Worm (Caenorhabditis elegans) whole organism, L4 larva: ENCODE measurements around the gene sel-8.

Experiments
- ceh-28 ChIP-seq: fragments of 150-350 bp; optimal IDR thresholded peaks from 2 replicates; lab custom pipeline; 2014; ENCODE audit warnings: missing biosample characterization, missing genetic modification reagents, missing genetic modification characterization
- ces-1 ChIP-seq: fragments of 150-350 bp; sonication (generic microtip); optimal IDR thresholded peaks from 4 replicates; lab custom pipeline; 2014; ENCODE audit warnings: missing biosample characterization, missing genetic modification reagents, missing genetic modification characterization
- fos-1 ChIP-seq: fragments of 150-350 bp; optimal IDR thresholded peaks from 2 replicates; lab custom pipeline; 2014; ENCODE audit warnings: missing biosample characterization, missing genetic modification characterization
- gei-8 ChIP-seq: fragments of 200-800 bp; sonication (Bioruptor generic); optimal IDR thresholded peaks from 2 replicates; lab custom pipeline; 2018; ENCODE audit warnings: mild to moderate bottlenecking, missing genetic modification characterization, missing compliant biosample characterization
- nhr-77 ChIP-seq: fragments of 150-350 bp; optimal IDR thresholded peaks from 2 replicates; lab custom pipeline; 2014; ENCODE audit warnings: missing biosample characterization, missing genetic modification characterization
- pha-4 ChIP-seq, 2 experiments: fragments of 150-350 bp in 1 of 2; fragments of 200-800 bp in 1 of 2; sonication (Bioruptor generic) in 1 of 2; IDR thresholded peaks in 1 of 2; optimal IDR thresholded peaks in 1 of 2; 2 replicates each; pipeline versions ENCODE4 v1.3.6 to Lab custom; 2014 to 2022; ENCODE audit warnings: missing genetic modification characterization in 2 of 2, missing genetic modification reagents in 2 of 2, missing biosample characterization in 1 of 2, missing compliant biosample characterization in 1 of 2
- skn-1 ChIP-seq: fragments of 150-350 bp; optimal IDR thresholded peaks from 2 replicates; lab custom pipeline; 2014; ENCODE audit warnings: missing biosample characterization, missing genetic modification characterization

- no peak for TF ChIP-seq pha-4 (GFP tag; IDR thresholded peaks at IDR 0.05; lab: Robert Waterston, UW)
- TF ChIP-seq pha-4 (tag; optimal IDR thresholded peaks at IDR 0.05; lab: Kevin White, UChicago): peak; percentile 49
- no peak for TF ChIP-seq gei-8 (GFP tag; lab: Kevin White, UChicago)
- no peak for TF ChIP-seq skn-1 (tag; lab: Kevin White, UChicago)
- TF ChIP-seq ceh-28 (tag; lab: Kevin White, UChicago): no peak
- TF ChIP-seq ces-1 (GFP tag; lab: Kevin White, UChicago): no peak
- TF ChIP-seq nhr-77 (tag; lab: Kevin White, UChicago): no peak
- TF ChIP-seq fos-1 (tag; lab: Kevin White, UChicago): no peak
Observed at ce11 chrIII:3637251-3637989, 10.5 kb upstream of the sel-8 start.
